Fruit fly (Drosophila melanogaster) whole organism, embryonic: Measurements from ENCODE around the gene Vav.

ENCODE experiments used
- BEAF-32 ChIP-seq: fragments of 200-800 bp; sonication (Bioruptor generic); optimal IDR thresholded peaks from 3 replicates; lab custom pipeline; 2017; ENCODE audit warnings: missing biosample characterization, missing genetic modification characterization, mild to moderate bottlenecking, moderate library complexity, missing genetic modification reagents
- CG10321 ChIP-seq: fragments of 200-800 bp; sonication (Bioruptor generic); IDR thresholded peaks from 2 replicates; pipeline ENCODE4 v1.3.6; 2022; ENCODE audit warnings: missing biosample characterization, missing genetic modification characterization
- CG11247 ChIP-seq: fragments of 200-800 bp; sonication (Bioruptor generic); IDR thresholded peaks from 2 replicates; pipeline ENCODE4 v1.3.6; 2022; ENCODE audit warnings: missing biosample characterization, missing genetic modification characterization
- CG11723 ChIP-seq: fragments of 200-800 bp; sonication (Bioruptor generic); optimal IDR thresholded peaks from 2 replicates; lab custom pipeline; 2017; ENCODE audit warnings: missing biosample characterization, mild to moderate bottlenecking, missing genetic modification characterization
- CG12155 ChIP-seq: fragments of 200-800 bp; sonication (Bioruptor generic); optimal IDR thresholded peaks from 3 replicates; lab custom pipeline; 2016; ENCODE audit warnings: missing biosample characterization, missing genetic modification characterization
- CG12769 ChIP-seq: fragments of 200-800 bp; sonication (Bioruptor generic); optimal IDR thresholded peaks from 2 replicates; lab custom pipeline; 2019; ENCODE audit warnings: missing biosample characterization, mild to moderate bottlenecking, missing genetic modification characterization, moderate library complexity
- CG13624 ChIP-seq: fragments of 200-800 bp; sonication (Bioruptor generic); optimal IDR thresholded peaks from 2 replicates; lab custom pipeline; 2016; ENCODE audit warnings: missing biosample characterization, missing genetic modification characterization
- CG1792 ChIP-seq: fragments of 200-800 bp; sonication (Bioruptor generic); optimal IDR thresholded peaks from 2 replicates; lab custom pipeline; 2016; ENCODE audit warnings: missing biosample characterization, missing genetic modification characterization
- CG30431 ChIP-seq: fragments of 200-800 bp; sonication (Bioruptor generic); optimal IDR thresholded peaks from 2 replicates; lab custom pipeline; 2017; ENCODE audit warnings: missing biosample characterization, missing genetic modification characterization
- CG42726 ChIP-seq: fragments of 200-800 bp; sonication (Bioruptor generic); IDR thresholded peaks from 2 replicates; pipeline ENCODE4 v1.3.6; 2022; ENCODE audit warnings: missing biosample characterization, missing genetic modification characterization; ENCODE audit not compliant: partially characterized antibody
- CG4282 ChIP-seq: fragments of 200-800 bp; sonication (Bioruptor generic); optimal IDR thresholded peaks from 2 replicates; lab custom pipeline; 2016; ENCODE audit warnings: missing biosample characterization, missing genetic modification characterization
- CG4707 ChIP-seq: fragments of 200-800 bp; sonication (Bioruptor generic); optimal IDR thresholded peaks from 2 replicates; lab custom pipeline; 2018; ENCODE audit warnings: missing biosample characterization, mild to moderate bottlenecking, missing genetic modification characterization, moderate library complexity
- CG6272 ChIP-seq: fragments of 200-800 bp; sonication (Bioruptor generic); IDR thresholded peaks from 2 replicates; pipeline ENCODE4 v1.3.6; 2022; ENCODE audit warnings: missing biosample characterization, missing genetic modification characterization
- CG7963 ChIP-seq: fragments of 200-800 bp; sonication (Bioruptor generic); IDR thresholded peaks from 3 replicates; pipeline ENCODE4 v1.3.6; 2022; ENCODE audit warnings: missing biosample characterization, missing genetic modification characterization; ENCODE audit not compliant: partially characterized antibody
- CG9727 ChIP-seq: fragments of 200-800 bp; sonication (Bioruptor generic); optimal IDR thresholded peaks from 3 replicates; lab custom pipeline; 2017; ENCODE audit warnings: missing biosample characterization, mild to moderate bottlenecking, missing genetic modification characterization
- Drgx ChIP-seq: fragments of 200-800 bp; sonication (Bioruptor generic); IDR thresholded peaks from 2 replicates; pipeline ENCODE4 v1.3.6; 2022; ENCODE audit warnings: missing biosample characterization, missing genetic modification characterization
- HHEX ChIP-seq: fragments of 200-800 bp; sonication (Bioruptor generic); optimal IDR thresholded peaks from 3 replicates; lab custom pipeline; 2017; ENCODE audit warnings: missing biosample characterization, mild to moderate bottlenecking, missing genetic modification characterization, missing genetic modification reagents
- MTF-1 ChIP-seq: fragments of 200-800 bp; sonication (Bioruptor generic); optimal IDR thresholded peaks from 2 replicates; lab custom pipeline; 2018; ENCODE audit warnings: missing biosample characterization, mild to moderate bottlenecking, missing genetic modification characterization, borderline replicate concordance
- Oaz ChIP-seq: fragments of 200-800 bp; sonication (Bioruptor generic); IDR thresholded peaks from 2 replicates; pipeline ENCODE4 v1.3.6; 2022; ENCODE audit warnings: missing biosample characterization, missing genetic modification characterization
- Trl ChIP-seq, 3 experiments: fragments of >200 bp in 2 of 3; fragments of 200-800 bp in 1 of 3; sonication (Bioruptor generic) in 1 of 3; optimal IDR thresholded peaks; 2 replicates in 1 of 3; 3 replicates in 2 of 3; lab custom pipeline; 2016 to 2017; ENCODE audit warnings: missing biosample characterization in 1 of 3, missing genetic modification characterization in 1 of 3
- Vsx1 ChIP-seq: fragments of 200-800 bp; sonication (Bioruptor generic); optimal IDR thresholded peaks from 2 replicates; lab custom pipeline; 2017; ENCODE audit warnings: missing biosample characterization, mild to moderate bottlenecking, missing genetic modification characterization, missing genetic modification reagents
- ac ChIP-seq: fragments of 200-800 bp; sonication (Bioruptor generic); optimal IDR thresholded peaks from 3 replicates; lab custom pipeline; 2017; ENCODE audit warnings: missing biosample characterization, mild to moderate bottlenecking, missing genetic modification characterization
- cg ChIP-seq: fragments of 200-800 bp; sonication (Bioruptor generic); optimal IDR thresholded peaks from 3 replicates; lab custom pipeline; 2019; ENCODE audit warnings: missing biosample characterization, mild to moderate bottlenecking, missing genetic modification characterization, moderate library complexity
- chn ChIP-seq: fragments of 200-800 bp; sonication (Bioruptor generic); optimal IDR thresholded peaks from 2 replicates; lab custom pipeline; 2016; ENCODE audit warnings: missing biosample characterization, missing genetic modification characterization
- da ChIP-seq: fragments of 200-800 bp; sonication (Bioruptor generic); optimal IDR thresholded peaks from 2 replicates; lab custom pipeline; 2016; ENCODE audit warnings: missing biosample characterization, missing genetic modification characterization
- danr ChIP-seq: fragments of 200-800 bp; sonication (Bioruptor generic); IDR thresholded peaks from 2 replicates; pipeline ENCODE4 v1.3.6; 2022; ENCODE audit warnings: missing biosample characterization, missing genetic modification characterization
- esg ChIP-seq: fragments of 200-800 bp; sonication (Bioruptor generic); conservative IDR thresholded peaks from 2 replicates; pipeline ENCODE4 v1.3.6; 2022; ENCODE audit warnings: missing biosample characterization, missing genetic modification characterization
- exex ChIP-seq: fragments of 200-800 bp; sonication (Bioruptor generic); optimal IDR thresholded peaks from 4 replicates; lab custom pipeline; 2018; ENCODE audit warnings: missing biosample characterization, mild to moderate bottlenecking, missing genetic modification characterization, moderate library complexity
- eyg ChIP-seq: fragments of 200-800 bp; sonication (Bioruptor generic); optimal IDR thresholded peaks from 3 replicates; lab custom pipeline; 2016; ENCODE audit warnings: missing biosample characterization, missing genetic modification characterization
- fru ChIP-seq: fragments of >200 bp; optimal IDR thresholded peaks from 2 replicates; lab custom pipeline; 2017
- gro ChIP-seq: fragments of 200-800 bp; sonication (Bioruptor generic); optimal IDR thresholded peaks from 2 replicates; lab custom pipeline; 2016; ENCODE audit warnings: missing biosample characterization, missing genetic modification characterization
- jigr1 ChIP-seq: fragments of 200-800 bp; sonication (Bioruptor generic); IDR thresholded peaks from 3 replicates; pipeline ENCODE4 v1.3.6; 2022; ENCODE audit warnings: missing biosample characterization, missing genetic modification characterization
- nerfin-2 ChIP-seq: fragments of 200-800 bp; sonication (Bioruptor generic); IDR thresholded peaks from 2 replicates; pipeline ENCODE4 v1.3.6; 2022; ENCODE audit warnings: missing biosample characterization, missing genetic modification characterization; ENCODE audit not compliant: partially characterized antibody
- nmo ChIP-seq: fragments of 200-800 bp; sonication (Bioruptor generic); optimal IDR thresholded peaks from 2 replicates; lab custom pipeline; 2018; ENCODE audit warnings: missing biosample characterization, mild to moderate bottlenecking, missing genetic modification characterization, moderate library complexity
- oc ChIP-seq: fragments of 200-800 bp; sonication (Bioruptor generic); optimal IDR thresholded peaks from 2 replicates; lab custom pipeline; 2018; ENCODE audit warnings: missing biosample characterization, mild to moderate bottlenecking, missing genetic modification characterization, moderate library complexity
- org-1 ChIP-seq: fragments of 200-800 bp; sonication (Bioruptor generic); optimal IDR thresholded peaks from 2 replicates; lab custom pipeline; 2017; ENCODE audit warnings: missing biosample characterization, missing genetic modification characterization
- pros ChIP-seq: fragments of 200-800 bp; sonication (Bioruptor generic); optimal IDR thresholded peaks from 3 replicates; lab custom pipeline; 2019; ENCODE audit warnings: missing biosample characterization, mild to moderate bottlenecking, missing genetic modification characterization, moderate library complexity
- sens-2 ChIP-seq: fragments of 200-800 bp; sonication (Bioruptor generic); IDR thresholded peaks from 2 replicates; pipeline ENCODE4 v1.3.6; 2022; ENCODE audit warnings: missing biosample characterization, missing genetic modification characterization
- sima ChIP-seq: fragments of 200-800 bp; sonication (Bioruptor generic); optimal IDR thresholded peaks from 2 replicates; lab custom pipeline; 2016; ENCODE audit warnings: missing biosample characterization, missing genetic modification characterization
- slbo ChIP-seq: fragments of 200-800 bp; sonication (Bioruptor generic); IDR thresholded peaks from 2 replicates; pipeline ENCODE4 v1.3.6; 2022; ENCODE audit warnings: missing biosample characterization, missing genetic modification characterization
- slou ChIP-seq: fragments of 200-800 bp; sonication (Bioruptor generic); optimal IDR thresholded peaks from 3 replicates; lab custom pipeline; 2016; ENCODE audit warnings: missing biosample characterization, missing genetic modification characterization
- sna ChIP-seq: fragments of 200-800 bp; sonication (Bioruptor generic); IDR thresholded peaks from 2 replicates; pipeline ENCODE4 v1.3.6; 2022; ENCODE audit warnings: missing biosample characterization, missing genetic modification characterization; ENCODE audit not compliant: partially characterized antibody
- so ChIP-seq: fragments of 200-800 bp; sonication (Bioruptor generic); IDR thresholded peaks from 3 replicates; pipeline ENCODE4 v1.3.6; 2022; ENCODE audit warnings: missing biosample characterization, missing genetic modification characterization
- tap ChIP-seq: fragments of 200-800 bp; optimal IDR thresholded peaks from 3 replicates; lab custom pipeline; 2019; ENCODE audit warnings: missing biosample characterization, mild to moderate bottlenecking, missing genetic modification characterization, moderate library complexity
- tna ChIP-seq: fragments of 200-800 bp; sonication (Bioruptor generic); IDR thresholded peaks from 2 replicates; pipeline ENCODE4 v1.3.6; 2022; ENCODE audit warnings: missing biosample characterization, missing genetic modification characterization; ENCODE audit not compliant: partially characterized antibody
- tx ChIP-seq: fragments of 200-800 bp; sonication (Bioruptor generic); optimal IDR thresholded peaks from 2 replicates; lab custom pipeline; 2016; ENCODE audit warnings: missing biosample characterization, missing genetic modification characterization
- usp ChIP-seq: fragments of >200 bp; optimal IDR thresholded peaks from 2 replicates; lab custom pipeline; 2017; ENCODE audit warnings: missing biosample characterization, missing genetic modification characterization
- vfl ChIP-seq: fragments of 200-800 bp; sonication (Bioruptor generic); optimal IDR thresholded peaks from 2 replicates; lab custom pipeline; 2016; ENCODE audit warnings: missing biosample characterization, missing genetic modification characterization
- yki ChIP-seq: fragments of >200 bp; optimal IDR thresholded peaks from 3 replicates; lab custom pipeline; 2018
- z ChIP-seq: fragments of 200-800 bp; sonication (Bioruptor generic); IDR thresholded peaks from 3 replicates; pipeline ENCODE4 v1.3.6; 2022; ENCODE audit warnings: missing biosample characterization, missing genetic modification characterization

The Vav gene

dm6 chrX:19248426-19249217, 13.0 kb upstream of the Vav start, which contains the start of gene Hs3st-B (continued):
- TF ChIP-seq jigr1 (GFP tag; lab: Robert Waterston, UW) (no peak), oc (tag; lab: Kevin White, UChicago) (no peak), exex (tag; lab: Kevin White, UChicago) (no peak), CG42726 (GFP tag; lab: Robert Waterston, UW) (no peak), HHEX (GFP tag; lab: Kevin White, UChicago) (peak; percentile 32), nmo (GFP tag; lab: Kevin White, UChicago) (peak; percentile 27), tna (GFP tag; lab: Robert Waterston, UW) (no peak), cg (GFP tag; lab: Kevin White, UChicago) (no peak), pros (no peak), sima (GFP tag; lab: Kevin White, UChicago) (no peak), Trl (optimal IDR thresholded peaks at IDR 0.05; lab: Kevin White, UChicago) (no peak), Trl (GFP tag; optimal IDR thresholded peaks at IDR 0.05; lab: Kevin White, UChicago) (no peak), usp (GFP tag; lab: Kevin White, UChicago) (no peak), slou (GFP tag; lab: Kevin White, UChicago) (no peak), CG9727 (GFP tag; lab: Kevin White, UChicago) (peak; percentile 34), slbo (GFP tag; lab: Robert Waterston, UW) (0 out of 2 replicates have a peak, but pooled peaks have one; percentile 31), chn (no peak), CG7963 (no peak), BEAF-32 (no peak), danr (GFP tag; lab: Robert Waterston, UW) (no peak), ac (no peak), CG11723 (GFP tag; lab: Kevin White, UChicago) (no peak), da (GFP tag; lab: Kevin White, UChicago) (no peak), CG1792 (GFP tag; lab: Kevin White, UChicago) (no peak), nerfin-2 (GFP tag; lab: Robert Waterston, UW) (no peak), Oaz (GFP tag; lab: Robert Waterston, UW) (no peak), CG10321 (GFP tag; lab: Robert Waterston, UW) (no peak), esg (GFP tag; lab: Robert Waterston, UW) (no peak), Drgx (no peak), tap (no peak), CG13624 (GFP tag; lab: Kevin White, UChicago) (no peak), MTF-1 (GFP tag; lab: Kevin White, UChicago) (no peak), CG4707 (GFP tag; lab: Kevin White, UChicago) (no peak), vfl (GFP tag; lab: Kevin White, UChicago) (no peak), yki (lab: Kevin White, UChicago) (no peak), tx (no peak), CG6272 (GFP tag; lab: Robert Waterston, UW) (no peak), Vsx1 (no peak), CG12769 (no peak), so (no peak), org-1 (no peak), gro (no peak), CG4282 (no peak), CG30431 (GFP tag; lab: Kevin White, UChicago) (no peak), CG11247 (GFP tag; lab: Robert Waterston, UW) (no peak), CG12155 (GFP tag; lab: Kevin White, UChicago) (no peak), z (GFP tag; lab: Robert Waterston, UW) (no peak), eyg (GFP tag; lab: Kevin White, UChicago) (no peak), fru (lab: Kevin White, UChicago) (no peak), sna (no peak), sens-2 (GFP tag; lab: Robert Waterston, UW) (no peak)
